Fruit fly (Drosophila melanogaster) whole organism: Measurements from ENCODE around the gene TfIIEalpha.

ENCODE experiments used
- CG8478 ChIP-seq: fragments of >200 bp; optimal IDR thresholded peaks from 2 replicates; lab custom pipeline; 2018; ENCODE audit warnings: inconsistent platforms
- pan ChIP-seq: fragments of >200 bp; optimal IDR thresholded peaks from 2 replicates; lab custom pipeline; 2017

dm6 chr3L:11728147-11728546, 46.3 kb downstream of the TfIIEalpha start, which contains the start of gene sunn:
- TF ChIP-seq pan (lab: Kevin White, UChicago) (no peak), CG8478 (lab: Kevin White, UChicago) (no peak)
